Fruit fly (Drosophila melanogaster): ENCODE results near the gene pch2.

Gene pch2

dm6 chr3R:8512922-8513321, 48.6 kb downstream of the pch2 start, which contains the start of gene Or85c:
Or85c (minus strand) TSS chr3R:8513022.
- TF ChIP-seq noc (tag; optimal IDR thresholded peaks at IDR 0.05), result no peak

DNA sequence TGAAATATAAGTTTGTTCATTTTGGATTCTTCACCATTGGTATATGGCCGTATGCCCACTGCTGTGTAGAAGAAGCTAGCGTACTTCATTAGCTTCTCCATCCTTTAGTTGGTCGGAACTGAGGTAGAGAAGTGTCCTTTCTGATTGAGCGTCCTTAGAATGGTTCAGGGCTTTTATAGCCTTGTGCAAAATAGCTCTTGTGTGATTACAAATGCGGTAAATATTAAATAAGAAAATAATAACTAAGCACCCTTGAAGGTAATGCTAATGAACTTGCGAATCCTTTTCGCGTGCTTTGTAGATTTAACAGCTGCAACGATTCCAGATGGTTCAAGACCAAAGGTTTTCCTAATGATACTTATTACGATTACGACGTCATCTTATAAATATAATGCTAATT, 50.3 kb downstream of the pch2 start, which contains the start of gene Or85b:
Or85b (minus strand) TSS at position 101 of the 400 bp plus-strand sequence.
- TF ChIP-seq noc (tag; optimal IDR thresholded peaks at IDR 0.05), result no peak
